Worm (Caenorhabditis elegans): ENCODE data around the gene txt-14.

DNA sequence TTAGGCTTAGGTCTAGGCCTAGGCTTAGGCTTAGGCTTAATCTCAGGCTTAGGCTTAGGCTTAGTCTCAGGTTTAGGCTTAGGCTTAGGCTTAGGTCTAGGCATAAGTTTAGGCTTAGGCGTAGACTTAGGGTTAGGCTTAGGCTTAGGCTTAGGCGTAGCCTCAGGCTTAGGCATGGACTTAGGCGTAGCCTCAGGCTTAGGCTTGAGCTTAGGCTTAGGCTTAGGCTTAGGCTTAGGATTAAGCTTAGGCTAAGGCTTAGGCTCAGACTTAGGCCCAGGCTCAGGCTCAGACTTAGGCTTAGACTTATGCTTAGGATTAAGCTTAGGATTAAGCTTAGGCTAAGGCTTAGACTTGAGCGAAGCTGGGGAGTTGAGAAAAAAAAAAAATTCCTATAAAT lies 30.7 kb downstream of the txt-14 start:
- no peak for TF ChIP-seq jun-1 (tag; optimal IDR thresholded peaks at IDR 0.05)
- no peak for TF ChIP-seq unc-62 (GFP tag; optimal IDR thresholded peaks at IDR 0.05)
- no peak for TF ChIP-seq nhr-28 (tag; optimal IDR thresholded peaks at IDR 0.05)
- TF ChIP-seq mep-1 (tag; optimal IDR thresholded peaks at IDR 0.05), result no peak
- TF ChIP-seq efl-1 (optimal IDR thresholded peaks at IDR 0.05), result no peak
- no peak for TF ChIP-seq efl-1 (GFP tag; optimal IDR thresholded peaks at IDR 0.05 in 1 of 2)
- no peak for TF ChIP-seq zip-4 (GFP tag; optimal IDR thresholded peaks at IDR 0.05)
- TF ChIP-seq nhr-77 (tag; optimal IDR thresholded peaks at IDR 0.05), result no peak
